Worm (Caenorhabditis elegans) whole organism, L2 larva: ENCODE data around the gene F59A1.16.

Experiments
- C34F6.9 ChIP-seq: fragments of 150-350 bp; optimal IDR thresholded peaks from 2 replicates; lab custom pipeline; 2014; ENCODE audit warnings: missing biosample characterization, missing genetic modification characterization
- F13H6.1 ChIP-seq: sonication (generic microtip); optimal IDR thresholded peaks from 2 replicates; lab custom pipeline; 2016; ENCODE audit warnings: missing genetic modification characterization, missing compliant biosample characterization
- R02D3.7 ChIP-seq: fragments of 150-350 bp; optimal IDR thresholded peaks from 2 replicates; lab custom pipeline; 2014; ENCODE audit warnings: missing biosample characterization, missing genetic modification characterization
- Y55F3AM.14 ChIP-seq: fragments of 200-800 bp; sonication (Bioruptor generic); optimal IDR thresholded peaks from 2 replicates; lab custom pipeline; 2018; ENCODE audit warnings: mild to moderate bottlenecking, missing genetic modification characterization, missing compliant biosample characterization
- ZK546.5 ChIP-seq: sonication (generic microtip); optimal IDR thresholded peaks from 2 replicates; lab custom pipeline; 2017; ENCODE audit warnings: missing biosample characterization, missing genetic modification characterization
- alr-1 ChIP-seq: fragments of 150-350 bp; optimal IDR thresholded peaks from 2 replicates; lab custom pipeline; 2014; ENCODE audit warnings: missing biosample characterization, missing genetic modification characterization
- ama-1 ChIP-seq: fragments of 150-350 bp; optimal IDR thresholded peaks from 2 replicates; lab custom pipeline; 2018; ENCODE audit warnings: inconsistent platforms
- blmp-1 ChIP-seq: sonication (generic microtip); optimal IDR thresholded peaks from 2 replicates; lab custom pipeline; 2017; ENCODE audit warnings: missing genetic modification characterization, mild to moderate bottlenecking, missing compliant biosample characterization, antibody characterized with exemption, moderate library complexity; ENCODE audit not compliant: insufficient read depth
- ceh-16 ChIP-seq: fragments of 150-350 bp; optimal IDR thresholded peaks from 2 replicates; lab custom pipeline; 2014; ENCODE audit warnings: missing biosample characterization, missing genetic modification characterization
- dmd-4 ChIP-seq: sonication (generic microtip); optimal IDR thresholded peaks from 2 replicates; lab custom pipeline; 2017; ENCODE audit warnings: missing biosample characterization, missing genetic modification characterization
- egl-27 ChIP-seq: sonication (generic microtip); optimal IDR thresholded peaks from 3 replicates; lab custom pipeline; 2017; ENCODE audit warnings: missing biosample characterization, missing genetic modification reagents, missing genetic modification characterization
- elt-1 ChIP-seq: fragments of 150-350 bp; optimal IDR thresholded peaks from 2 replicates; lab custom pipeline; 2014; ENCODE audit warnings: missing biosample characterization, missing genetic modification characterization
- fos-1 ChIP-seq: fragments of 150-350 bp; optimal IDR thresholded peaks from 2 replicates; lab custom pipeline; 2014; ENCODE audit warnings: missing biosample characterization, missing genetic modification characterization
- gmeb-1 ChIP-seq: fragments of 150-350 bp; optimal IDR thresholded peaks from 2 replicates; lab custom pipeline; 2014; ENCODE audit warnings: missing biosample characterization, missing genetic modification characterization
- lin-11 ChIP-seq: fragments of 150-350 bp; sonication (generic microtip); optimal IDR thresholded peaks from 2 replicates; lab custom pipeline; 2014; ENCODE audit warnings: missing biosample characterization, missing genetic modification characterization, inconsistent platforms, mixed read lengths
- lin-13 ChIP-seq: fragments of 150-350 bp; optimal IDR thresholded peaks from 2 replicates; lab custom pipeline; 2014; ENCODE audit warnings: missing biosample characterization, missing genetic modification reagents, missing genetic modification characterization
- lsy-2 ChIP-seq, 2 experiments: fragments of 150-350 bp in 1 of 2; sonication (generic microtip) in 1 of 2; optimal IDR thresholded peaks; 2 replicates each; lab custom pipeline; 2014 to 2017; ENCODE audit warnings: missing biosample characterization in 2 of 2, missing genetic modification characterization in 2 of 2
- mab-5 ChIP-seq: fragments of 150-350 bp; optimal IDR thresholded peaks from 2 replicates; lab custom pipeline; 2014; ENCODE audit warnings: missing biosample characterization, missing genetic modification characterization
- mdl-1 ChIP-seq, 2 experiments: fragments of 150-350 bp in 1 of 2; sonication (generic microtip) in 1 of 2; optimal IDR thresholded peaks; 2 replicates each; lab custom pipeline; 2017; ENCODE audit warnings: missing biosample characterization in 2 of 2, missing genetic modification characterization in 2 of 2
- nhr-10 ChIP-seq: sonication (generic microtip); optimal IDR thresholded peaks from 2 replicates; lab custom pipeline; 2017; ENCODE audit warnings: missing biosample characterization, missing genetic modification characterization
- nhr-11 ChIP-seq: fragments of 150-350 bp; optimal IDR thresholded peaks from 2 replicates; lab custom pipeline; 2014; ENCODE audit warnings: missing biosample characterization, missing genetic modification characterization
- nhr-12 ChIP-seq: fragments of 150-350 bp; optimal IDR thresholded peaks from 2 replicates; lab custom pipeline; 2014; ENCODE audit warnings: missing biosample characterization, missing genetic modification characterization
- nhr-129 ChIP-seq: fragments of 150-350 bp; optimal IDR thresholded peaks from 2 replicates; lab custom pipeline; 2014; ENCODE audit warnings: missing biosample characterization, missing genetic modification characterization
- nhr-21 ChIP-seq: fragments of 150-350 bp; optimal IDR thresholded peaks from 2 replicates; lab custom pipeline; 2014; ENCODE audit warnings: missing biosample characterization, missing genetic modification characterization
- nhr-23 ChIP-seq: fragments of 150-350 bp; optimal IDR thresholded peaks from 2 replicates; lab custom pipeline; 2014; ENCODE audit warnings: missing biosample characterization, missing genetic modification reagents, missing genetic modification characterization
- nhr-237 ChIP-seq: fragments of 150-350 bp; optimal IDR thresholded peaks from 2 replicates; lab custom pipeline; 2014; ENCODE audit warnings: missing biosample characterization, missing genetic modification characterization
- nhr-25 ChIP-seq: fragments of 150-350 bp; sonication (generic microtip); optimal IDR thresholded peaks from 3 replicates; lab custom pipeline; 2014; ENCODE audit warnings: missing biosample characterization, missing genetic modification characterization
- nhr-6 ChIP-seq: fragments of 150-350 bp; optimal IDR thresholded peaks from 2 replicates; lab custom pipeline; 2014; ENCODE audit warnings: missing biosample characterization, missing genetic modification characterization
- nhr-77 ChIP-seq: fragments of 150-350 bp; optimal IDR thresholded peaks from 2 replicates; lab custom pipeline; 2014; ENCODE audit warnings: missing biosample characterization, missing genetic modification characterization
- sem-4 ChIP-seq: fragments of 150-350 bp; optimal IDR thresholded peaks from 2 replicates; lab custom pipeline; 2014; ENCODE audit warnings: missing biosample characterization, missing genetic modification reagents, missing genetic modification characterization
- skn-1 ChIP-seq: sonication (generic microtip); optimal IDR thresholded peaks from 2 replicates; lab custom pipeline; 2017; ENCODE audit warnings: missing biosample characterization, missing genetic modification characterization
- sma-3 ChIP-seq: sonication (generic microtip); optimal IDR thresholded peaks from 2 replicates; lab custom pipeline; 2016; ENCODE audit warnings: missing genetic modification reagents, missing genetic modification characterization, missing compliant biosample characterization
- sma-9 ChIP-seq, 2 experiments: fragments of 150-350 bp in 1 of 2; sonication (generic microtip) in 1 of 2; optimal IDR thresholded peaks; 2 replicates each; lab custom pipeline; 2014 to 2016; ENCODE audit warnings: missing genetic modification characterization in 2 of 2, mild to moderate bottlenecking in 1 of 2, missing biosample characterization in 1 of 2, missing compliant biosample characterization in 1 of 2, missing genetic modification reagents in 1 of 2, moderate library complexity in 1 of 2
- snpc-4 ChIP-seq: fragments of 150-350 bp; optimal IDR thresholded peaks from 2 replicates; lab custom pipeline; 2014; ENCODE audit warnings: missing biosample characterization, missing genetic modification characterization
- unc-62 ChIP-seq: fragments of 150-350 bp; optimal IDR thresholded peaks from 2 replicates; lab custom pipeline; 2014; ENCODE audit warnings: missing biosample characterization, missing genetic modification reagents, missing genetic modification characterization
- zag-1 ChIP-seq: fragments of 150-350 bp; optimal IDR thresholded peaks from 2 replicates; lab custom pipeline; 2014; ENCODE audit warnings: missing biosample characterization, missing genetic modification characterization
- ztf-1 ChIP-seq: fragments of 200-800 bp; sonication (Bioruptor generic); conservative IDR thresholded peaks from 2 replicates; pipeline ENCODE4 v1.3.6; 2022; ENCODE audit warnings: missing genetic modification characterization, missing compliant biosample characterization
- ztf-11 ChIP-seq: sonication (generic microtip); optimal IDR thresholded peaks from 2 replicates; lab custom pipeline; 2017; ENCODE audit warnings: missing biosample characterization, missing genetic modification characterization
- ztf-4 ChIP-seq: fragments of 150-350 bp; optimal IDR thresholded peaks from 2 replicates; lab custom pipeline; 2014; ENCODE audit warnings: missing biosample characterization, missing genetic modification characterization

Gene F59A1.16

DNA sequence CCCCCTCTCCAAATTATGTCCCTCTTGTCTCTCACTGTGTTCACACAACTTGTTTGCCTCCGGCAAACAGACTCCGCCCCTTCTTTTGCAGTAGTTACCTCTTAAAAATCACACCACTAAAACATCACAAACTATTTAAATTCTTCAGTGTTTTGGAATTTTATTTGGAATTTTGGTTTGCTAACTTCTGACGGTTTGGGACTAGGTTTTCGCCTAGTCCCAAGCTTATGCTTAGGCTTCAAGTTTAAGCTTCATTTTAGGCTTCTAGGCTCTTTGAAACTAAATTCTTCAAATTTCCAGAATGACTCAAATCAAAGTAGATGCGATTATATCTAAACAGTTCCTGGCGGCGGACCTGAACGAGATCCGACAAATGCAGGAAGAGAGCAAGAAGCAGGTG, 39.9 kb upstream of the F59A1.16 start, which contains the start of gene fat-5:
TSS of gene fat-5 (plus strand) at position 301 of the 400 bp plus-strand sequence.
- TF ChIP-seq nhr-23 (tag; lab: Kevin White, UChicago): no peak
- TF ChIP-seq, all 48 proteins: peak for 0

DNA sequence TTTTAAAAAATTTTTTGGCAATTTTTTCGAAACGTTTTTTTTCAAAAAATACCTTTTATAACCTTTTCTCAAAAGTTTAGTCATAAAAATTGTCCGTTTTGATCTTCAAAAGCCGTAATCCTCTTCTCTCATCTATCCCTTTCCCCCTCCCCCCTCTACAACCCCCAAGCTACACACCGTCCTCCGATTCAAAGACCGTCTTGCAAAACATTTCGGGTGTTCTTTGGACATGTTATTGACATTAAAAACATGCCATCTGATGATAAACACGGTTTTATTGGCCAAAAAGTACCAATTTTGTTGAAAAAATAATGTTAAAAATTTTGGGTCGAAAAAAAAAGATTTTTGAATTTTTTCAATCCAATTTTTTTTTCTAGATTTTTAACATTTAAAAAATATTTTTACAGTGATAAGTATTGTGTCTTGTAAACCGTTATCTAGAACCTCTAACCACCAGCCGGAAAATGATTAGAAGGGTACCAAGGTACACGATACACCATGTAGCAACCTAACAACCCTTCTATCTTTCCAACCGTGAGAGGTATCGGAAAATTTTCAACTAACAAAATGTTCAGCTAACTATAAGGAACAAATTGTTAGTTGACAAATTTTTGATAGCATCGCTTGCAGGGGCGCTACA, 38.5 kb upstream of the F59A1.16 start:
- TF ChIP-seq ZK546.5 (tag; lab: Kevin White, UChicago) (no peak), nhr-21 (tag; lab: Kevin White, UChicago) (no peak), nhr-25 (no peak), ztf-4 (tag; lab: Kevin White, UChicago) (no peak), R02D3.7 (no peak), blmp-1 (no peak)

ce11 chrV:17722553-17722952, 37.8 kb upstream of the F59A1.16 start:
- TF ChIP-seq skn-1 (tag; lab: Kevin White, UChicago) (no peak), nhr-77 (tag; lab: Kevin White, UChicago) (no peak), mab-5 (tag; lab: Kevin White, UChicago) (no peak), unc-62 (GFP tag; lab: Kevin White, UChicago) (no peak), elt-1 (tag; lab: Kevin White, UChicago) (no peak), R02D3.7 (no peak), dmd-4 (tag; lab: Kevin White, UChicago) (no peak), ztf-4 (tag; lab: Kevin White, UChicago) (no peak), nhr-11 (no peak), ceh-16 (no peak), alr-1 (tag; lab: Kevin White, UChicago) (no peak), nhr-6 (no peak), zag-1 (tag; lab: Kevin White, UChicago) (no peak)

DNA sequence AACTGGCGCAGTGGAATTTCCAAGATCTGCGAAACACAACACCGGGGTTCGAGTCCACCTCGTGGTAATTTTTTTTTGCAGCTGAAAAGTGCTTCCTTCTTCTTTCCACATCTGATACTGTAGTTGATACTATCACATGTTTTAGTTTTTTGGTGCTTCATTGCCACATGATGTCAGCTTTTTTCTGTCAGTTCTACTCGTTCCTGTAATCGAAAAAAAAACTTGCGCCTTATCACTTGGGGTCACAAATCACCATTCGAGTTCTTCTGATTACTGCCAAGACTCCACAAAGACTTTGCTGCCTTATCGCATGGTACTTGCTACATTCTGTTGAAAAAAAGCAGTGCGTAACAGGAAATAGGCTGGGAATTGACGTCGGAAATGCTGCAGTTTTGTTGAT, 37.0 kb upstream of the F59A1.16 start:
- TF ChIP-seq nhr-237: no peak
- TF ChIP-seq Y55F3AM.14 (GFP tag; lab: Kevin White, UChicago): no peak
- no peak for TF ChIP-seq unc-62 (GFP tag; lab: Kevin White, UChicago)
- no peak for TF ChIP-seq snpc-4 (tag; lab: Kevin White, UChicago)
- TF ChIP-seq nhr-129 (tag; lab: Kevin White, UChicago): peak; percentile 28
- no peak for TF ChIP-seq ztf-11 (tag; lab: Kevin White, UChicago)
- no peak for TF ChIP-seq nhr-12
- no peak for TF ChIP-seq lsy-2 (tag; optimal IDR thresholded peaks at IDR 0.05; lab: Kevin White, UChicago)
- TF ChIP-seq fos-1 (tag; lab: Kevin White, UChicago): peak; percentile 75
- peak; percentile 20 for TF ChIP-seq gmeb-1 (tag; lab: Kevin White, UChicago)
- TF ChIP-seq nhr-77 (tag; lab: Kevin White, UChicago): no peak
- TF ChIP-seq egl-27: no peak
- TF ChIP-seq ztf-1 (GFP tag; lab: Robert Waterston, UW): no peak
- no peak for TF ChIP-seq sma-3
- TF ChIP-seq nhr-10: no peak
- peak; percentile 62 for TF ChIP-seq sma-9 (GFP tag; optimal IDR thresholded peaks at IDR 0.05; lab: Kevin White, UChicago)
- TF ChIP-seq sma-9 (tag; optimal IDR thresholded peaks at IDR 0.05; lab: Kevin White, UChicago): no peak
- TF ChIP-seq C34F6.9 (tag; lab: Kevin White, UChicago): no peak
- no peak for TF ChIP-seq nhr-21 (tag; lab: Kevin White, UChicago)
- TF ChIP-seq dmd-4 (tag; lab: Kevin White, UChicago): no peak

- no peak for TF ChIP-seq zag-1 (tag; lab: Kevin White, UChicago)
- TF ChIP-seq ztf-4 (tag; lab: Kevin White, UChicago): no peak
- TF ChIP-seq lin-11 (tag; lab: Kevin White, UChicago): no peak
- TF ChIP-seq Y55F3AM.14 (GFP tag; lab: Kevin White, UChicago): no peak
- TF ChIP-seq R02D3.7: no peak
- TF ChIP-seq mdl-1 (tag; optimal IDR thresholded peaks at IDR 0.05; lab: Kevin White, UChicago): no peak
- TF ChIP-seq ZK546.5 (tag; lab: Kevin White, UChicago): no peak
- TF ChIP-seq sma-3: no peak
- no peak for TF ChIP-seq ceh-16
- no peak for TF ChIP-seq nhr-11
- no peak for TF ChIP-seq lin-13 (GFP tag; lab: Kevin White, UChicago)
- TF ChIP-seq dmd-4 (tag; lab: Kevin White, UChicago): no peak
- TF ChIP-seq F13H6.1 (tag; lab: Kevin White, UChicago): no peak
- no peak for TF ChIP-seq nhr-23 (tag; lab: Kevin White, UChicago)
- TF ChIP-seq ama-1 (lab: Kevin White, UChicago): no peak
- TF ChIP-seq sem-4 (tag; lab: Kevin White, UChicago): no peak
- TF ChIP-seq nhr-25: no peak
- no peak for TF ChIP-seq sma-9 (GFP tag; optimal IDR thresholded peaks at IDR 0.05; lab: Kevin White, UChicago)
- TF ChIP-seq sma-9 (tag; optimal IDR thresholded peaks at IDR 0.05; lab: Kevin White, UChicago): no peak
- no peak for TF ChIP-seq nhr-21 (tag; lab: Kevin White, UChicago)
- no peak for TF ChIP-seq C34F6.9 (tag; lab: Kevin White, UChicago)
Observed at ce11 chrV:17718647-17719046, 33.9 kb upstream of the F59A1.16 start, which contains the start of gene str-77. TSS of gene str-77 (plus strand) at chrV:17718947.
